Worm (Caenorhabditis elegans) whole organism, young adult: ENCODE data around the gene rga-1.

Experiments used
- B0035.1 ChIP-seq: sonication (generic microtip); optimal IDR thresholded peaks from 2 replicates; lab custom pipeline; 2016; ENCODE audit warnings: missing genetic modification characterization, mild to moderate bottlenecking, missing compliant biosample characterization, missing genotype, missing genetic modification reagents
- B0261.1 ChIP-seq: sonication (generic microtip); optimal IDR thresholded peaks from 2 replicates; lab custom pipeline; 2016; ENCODE audit warnings: mild to moderate bottlenecking, missing genetic modification characterization, moderate library complexity, missing compliant biosample characterization
- B0336.3 ChIP-seq: fragments of 200-800 bp; sonication (Bioruptor generic); IDR thresholded peaks from 2 replicates; pipeline ENCODE4 v1.3.6; 2022; ENCODE audit warnings: missing genetic modification characterization, missing compliant biosample characterization
- F23B12.7 ChIP-seq: sonication (generic microtip); optimal IDR thresholded peaks from 2 replicates; lab custom pipeline; 2017; ENCODE audit warnings: missing genetic modification characterization, mild to moderate bottlenecking, missing compliant biosample characterization, antibody characterized with exemption, moderate library complexity; ENCODE audit not compliant: insufficient read depth
- ZK185.1 ChIP-seq: sonication (generic microtip); optimal IDR thresholded peaks from 2 replicates; lab custom pipeline; 2016; ENCODE audit warnings: mild to moderate bottlenecking, missing genetic modification characterization, missing compliant biosample characterization; ENCODE audit not compliant: poor library complexity, severe bottlenecking
- ama-1 ChIP-seq, 3 experiments: fragments of 150-350 bp in 1 of 3; sonication (generic microtip) in 2 of 3; optimal IDR thresholded peaks; 2 replicates each; lab custom pipeline; 2014 to 2018; ENCODE audit warnings: missing biosample characterization in 2 of 3, missing genetic modification characterization in 2 of 3, missing genetic modification reagents in 2 of 3
- attf-5 ChIP-seq: fragments of 200-800 bp; sonication (Bioruptor generic); optimal IDR thresholded peaks from 2 replicates; lab custom pipeline; 2018; ENCODE audit warnings: mild to moderate bottlenecking, missing genetic modification characterization, missing compliant biosample characterization
- ceh-100 ChIP-seq: fragments of 200-800 bp; sonication (Bioruptor generic); IDR thresholded peaks from 2 replicates; pipeline ENCODE4 v1.3.6; 2022; ENCODE audit warnings: missing genetic modification reagents, missing genetic modification characterization, missing compliant biosample characterization
- ceh-27 ChIP-seq: fragments of 200-800 bp; sonication (Bioruptor generic); optimal IDR thresholded peaks from 2 replicates; lab custom pipeline; 2018; ENCODE audit warnings: mild to moderate bottlenecking, missing genetic modification characterization, moderate library complexity, missing compliant biosample characterization
- ceh-58 ChIP-seq: fragments of 200-800 bp; sonication (Bioruptor generic); IDR thresholded peaks from 2 replicates; pipeline ENCODE4 v1.3.6; 2022; ENCODE audit warnings: missing genetic modification characterization, missing compliant biosample characterization
- chd-7 ChIP-seq: sonication (generic microtip); optimal IDR thresholded peaks from 2 replicates; lab custom pipeline; 2016; ENCODE audit warnings: mild to moderate bottlenecking, missing genetic modification characterization, moderate library complexity, missing compliant biosample characterization
- die-1 ChIP-seq: sonication (generic microtip); optimal IDR thresholded peaks from 2 replicates; lab custom pipeline; 2016; ENCODE audit warnings: missing genotype, mild to moderate bottlenecking, missing genetic modification characterization, missing compliant biosample characterization
- dox-1 ChIP-seq: fragments of 200-800 bp; sonication (Bioruptor generic); IDR thresholded peaks from 2 replicates; pipeline ENCODE4 v1.3.6; 2022; ENCODE audit warnings: missing genetic modification reagents, missing genetic modification characterization, missing compliant biosample characterization
- dpl-1 ChIP-seq: fragments of 150-350 bp; optimal IDR thresholded peaks from 2 replicates; lab custom pipeline; 2014; ENCODE audit warnings: missing biosample characterization, missing genetic modification reagents, missing genetic modification characterization
- egrh-3 ChIP-seq: fragments of 200-800 bp; sonication (Bioruptor generic); IDR thresholded peaks from 2 replicates; pipeline ENCODE4 v1.3.6; 2022; ENCODE audit warnings: missing genetic modification reagents, missing genetic modification characterization, missing compliant biosample characterization
- hlh-26 ChIP-seq: fragments of 200-800 bp; sonication (Bioruptor generic); conservative IDR thresholded peaks from 2 replicates; pipeline ENCODE4 v1.3.6; 2022; ENCODE audit warnings: missing genetic modification reagents, missing genetic modification characterization, missing compliant biosample characterization
- hmg-1.2 ChIP-seq: fragments of 200-800 bp; sonication (Bioruptor generic); IDR thresholded peaks from 2 replicates; pipeline ENCODE4 v1.3.6; 2022; ENCODE audit warnings: missing genetic modification reagents, missing genetic modification characterization, missing compliant biosample characterization
- hsf-1 ChIP-seq: fragments of 200-800 bp; sonication (Bioruptor generic); IDR thresholded peaks from 2 replicates; pipeline ENCODE4 v1.3.6; 2022; ENCODE audit warnings: missing genetic modification reagents, missing genetic modification characterization, missing compliant biosample characterization
- lag-1 ChIP-seq: fragments of 200-800 bp; sonication (Bioruptor generic); IDR thresholded peaks from 2 replicates; pipeline ENCODE4 v1.3.6; 2022; ENCODE audit warnings: missing genetic modification reagents, missing genetic modification characterization, missing compliant biosample characterization
- let-526 ChIP-seq: fragments of 200-800 bp; sonication (Bioruptor generic); IDR thresholded peaks from 2 replicates; pipeline ENCODE4 v1.3.6; 2022; ENCODE audit warnings: missing genetic modification reagents, missing genetic modification characterization, missing compliant biosample characterization
- let-607 ChIP-seq, 2 experiments: fragments of 200-800 bp in 1 of 2; sonication (Bioruptor generic) in 1 of 2; sonication (generic microtip) in 1 of 2; optimal IDR thresholded peaks; 2 replicates each; lab custom pipeline; 2016 to 2018; ENCODE audit warnings: mild to moderate bottlenecking in 2 of 2, missing compliant biosample characterization in 2 of 2, missing genetic modification characterization in 2 of 2, moderate library complexity in 2 of 2, missing genotype in 1 of 2
- lin-26 ChIP-seq: fragments of 200-800 bp; sonication (Bioruptor generic); IDR thresholded peaks from 2 replicates; pipeline ENCODE4 v1.3.6; 2022; ENCODE audit warnings: missing genetic modification reagents, missing genetic modification characterization, missing compliant biosample characterization
- lin-35 ChIP-seq, 3 experiments: fragments of 150-350 bp in 2 of 3; sonication (generic microtip) in 1 of 3; optimal IDR thresholded peaks; 2 replicates each; lab custom pipeline; 2014 to 2018; ENCODE audit warnings: missing biosample characterization in 3 of 3, missing genetic modification characterization in 3 of 3, missing genetic modification reagents in 3 of 3
- lin-40 ChIP-seq: sonication (generic microtip); optimal IDR thresholded peaks from 2 replicates; lab custom pipeline; 2016; ENCODE audit warnings: missing genetic modification characterization, mild to moderate bottlenecking, missing compliant biosample characterization, missing genotype, missing genetic modification reagents
- lsl-1 ChIP-seq: fragments of 200-800 bp; sonication (Bioruptor generic); optimal IDR thresholded peaks from 2 replicates; lab custom pipeline; 2018; ENCODE audit warnings: mild to moderate bottlenecking, missing genetic modification characterization, moderate library complexity, missing compliant biosample characterization
- madf-10 ChIP-seq: sonication (generic microtip); optimal IDR thresholded peaks from 2 replicates; lab custom pipeline; 2016; ENCODE audit warnings: mild to moderate bottlenecking, missing genetic modification characterization, missing compliant biosample characterization
- madf-3 ChIP-seq: fragments of 200-800 bp; sonication (Bioruptor generic); IDR thresholded peaks from 2 replicates; pipeline ENCODE4 v1.3.6; 2022; ENCODE audit warnings: missing genetic modification reagents, missing genetic modification characterization, missing compliant biosample characterization
- madf-6 ChIP-seq: fragments of 200-800 bp; sonication (Bioruptor generic); IDR thresholded peaks from 2 replicates; pipeline ENCODE4 v1.3.6; 2022; ENCODE audit warnings: missing genetic modification reagents, missing genetic modification characterization, missing compliant biosample characterization
- madf-8 ChIP-seq: fragments of 200-800 bp; sonication (Bioruptor generic); conservative IDR thresholded peaks from 2 replicates; pipeline ENCODE4 v1.3.6; 2022; ENCODE audit warnings: missing genetic modification reagents, missing genetic modification characterization, missing compliant biosample characterization
- nhr-120 ChIP-seq: fragments of 200-800 bp; sonication (Bioruptor generic); IDR thresholded peaks from 2 replicates; pipeline ENCODE4 v1.3.6; 2022; ENCODE audit warnings: missing genetic modification characterization, missing compliant biosample characterization
- nhr-179 ChIP-seq: sonication (generic microtip); optimal IDR thresholded peaks from 2 replicates; lab custom pipeline; 2016; ENCODE audit warnings: mild to moderate bottlenecking, missing genetic modification characterization, missing compliant biosample characterization
- nhr-80 ChIP-seq: sonication (generic microtip); optimal IDR thresholded peaks from 2 replicates; lab custom pipeline; 2016; ENCODE audit warnings: missing genetic modification characterization, missing compliant biosample characterization
- pbrm-1 ChIP-seq: fragments of 200-800 bp; sonication (Bioruptor generic); IDR thresholded peaks from 2 replicates; pipeline ENCODE4 v1.3.6; 2022; ENCODE audit warnings: missing genetic modification reagents, missing genetic modification characterization, missing compliant biosample characterization
- rcor-1 ChIP-seq: fragments of 200-800 bp; sonication (Bioruptor generic); IDR thresholded peaks from 2 replicates; pipeline ENCODE4 v1.3.6; 2022; ENCODE audit warnings: missing genetic modification reagents, missing genetic modification characterization, missing compliant biosample characterization
- rec-8 ChIP-seq, 2 experiments: sonication (generic microtip); optimal IDR thresholded peaks; 2 replicates each; lab custom pipeline; 2016; ENCODE audit warnings: mild to moderate bottlenecking in 2 of 2, missing genetic modification characterization in 2 of 2, missing genetic modification reagents in 2 of 2, missing genotype in 2 of 2, missing biosample characterization in 1 of 2, missing compliant biosample characterization in 1 of 2, moderate library complexity in 1 of 2
- snpc-1.1 ChIP-seq: sonication (generic microtip); optimal IDR thresholded peaks from 2 replicates; lab custom pipeline; 2017; ENCODE audit warnings: missing genetic modification characterization, mild to moderate bottlenecking, missing compliant biosample characterization, antibody characterized with exemption, moderate library complexity, missing genotype, missing genetic modification reagents; ENCODE audit not compliant: insufficient read depth
- snpc-3.4 ChIP-seq: sonication (generic microtip); optimal IDR thresholded peaks from 2 replicates; lab custom pipeline; 2017; ENCODE audit warnings: missing genetic modification characterization, mild to moderate bottlenecking, missing compliant biosample characterization, antibody characterized with exemption, moderate library complexity, missing genotype, missing genetic modification reagents
- somi-1 ChIP-seq: fragments of 200-800 bp; sonication (Bioruptor generic); optimal IDR thresholded peaks from 2 replicates; lab custom pipeline; 2018; ENCODE audit warnings: mild to moderate bottlenecking, missing genetic modification characterization, missing compliant biosample characterization
- tbp1 ChIP-seq: fragments of 200-800 bp; sonication (Bioruptor generic); optimal IDR thresholded peaks from 2 replicates; lab custom pipeline; 2018; ENCODE audit warnings: mild to moderate bottlenecking, missing genetic modification characterization, missing compliant biosample characterization
- unc-130 ChIP-seq: sonication (generic microtip); optimal IDR thresholded peaks from 2 replicates; lab custom pipeline; 2016; ENCODE audit warnings: missing genetic modification reagents, missing genetic modification characterization, missing compliant biosample characterization
- zfh-2 ChIP-seq: fragments of 200-800 bp; sonication (Bioruptor generic); conservative IDR thresholded peaks from 2 replicates; pipeline ENCODE4 v1.3.6; 2022; ENCODE audit warnings: missing genetic modification reagents, missing genetic modification characterization, missing compliant biosample characterization

Gene rga-1

DNA sequence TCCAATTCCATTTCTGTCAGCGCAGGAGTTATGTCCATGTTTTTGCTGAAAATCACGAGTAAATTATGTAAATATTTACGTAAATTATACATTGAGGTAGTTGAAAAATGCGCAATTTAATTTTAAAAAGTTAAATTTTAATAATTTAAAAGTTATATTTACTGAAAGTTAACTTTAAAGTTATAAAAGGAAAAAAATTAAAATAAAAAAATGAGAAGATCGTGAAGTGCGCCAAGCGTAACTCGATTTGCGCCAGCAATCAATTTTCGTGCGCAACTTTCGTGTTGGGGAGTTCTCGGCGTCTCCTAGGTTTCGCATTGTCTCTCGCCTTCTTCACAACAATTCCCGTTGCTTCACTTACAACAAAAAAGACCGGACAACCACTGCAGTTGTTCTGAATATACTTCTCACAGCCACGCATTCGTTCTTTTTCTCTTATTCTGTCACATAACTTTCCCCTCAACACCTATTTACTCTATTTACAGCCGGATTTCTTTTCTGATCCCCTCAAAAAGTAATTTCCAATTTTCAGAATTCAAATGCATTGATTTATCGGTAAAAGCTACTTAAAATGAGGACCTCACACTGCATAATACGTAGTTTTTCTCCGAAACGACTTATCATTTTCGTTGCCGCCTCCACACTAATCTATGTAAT is 9.0 kb downstream of the rga-1 start, which contains the start of the genes metl-1 and W02B12.11 (continued):
- peak; percentile 55 for TF ChIP-seq nhr-80 (tag; lab: Kevin White, UChicago)
- peak in 1 of 2 experiments; percentile 28 for TF ChIP-seq rec-8 (tag; optimal IDR thresholded peaks at IDR 0.05; lab: Kevin White, UChicago)
- TF ChIP-seq unc-130 (GFP tag; lab: Kevin White, UChicago) = peak; percentile 8
- TF ChIP-seq pbrm-1 (GFP tag; lab: Robert Waterston, UW) = peak; percentile 90
- TF ChIP-seq B0336.3 (GFP tag; lab: Robert Waterston, UW) = peak; percentile 85
- peak; percentile 78 for TF ChIP-seq attf-5 (GFP tag; lab: Kevin White, UChicago)
- TF ChIP-seq B0035.1 (tag; lab: Kevin White, UChicago) = peak; percentile 9
- peak; percentile 92 for TF ChIP-seq hmg-1.2
- no peak for TF ChIP-seq ama-1 (optimal IDR thresholded peaks at IDR 0.05; lab: Kevin White, UChicago)
- TF ChIP-seq ama-1 (GFP tag; optimal IDR thresholded peaks at IDR 0.05; lab: Kevin White, UChicago) = no peak
- peak; percentile 76 for TF ChIP-seq ceh-100 (GFP tag; lab: Robert Waterston, UW)
- peak; percentile 69; the same call in 1 of the 2 replicates for TF ChIP-seq zfh-2 (GFP tag; lab: Robert Waterston, UW)
- TF ChIP-seq lag-1 (GFP tag; lab: Robert Waterston, UW) = no peak
- no peak for TF ChIP-seq ceh-58 (GFP tag; lab: Robert Waterston, UW)
- TF ChIP-seq let-526 (GFP tag; lab: Robert Waterston, UW) = no peak
- TF ChIP-seq rcor-1 = peak; percentile 92
- TF ChIP-seq madf-3 (GFP tag; lab: Robert Waterston, UW) = peak; percentile 92
- TF ChIP-seq dpl-1 (GFP tag; lab: Kevin White, UChicago) = peak; percentile 29
- TF ChIP-seq nhr-179 (tag; lab: Kevin White, UChicago) = no peak
- peak; percentile 52 for TF ChIP-seq chd-7 (tag; lab: Kevin White, UChicago)
- TF ChIP-seq hsf-1 = peak; percentile 79
- TF ChIP-seq lin-26 = peak; percentile 59; the same call in 1 of the 2 replicates
- TF ChIP-seq tbp1 (GFP tag; lab: Kevin White, UChicago) = peak; percentile 68
- peak; percentile 39 for TF ChIP-seq snpc-1.1
- TF ChIP-seq egrh-3 (GFP tag; lab: Robert Waterston, UW) = no peak
- peak; percentile 89 for TF ChIP-seq dox-1 (GFP tag; lab: Robert Waterston, UW)
- TF ChIP-seq lin-40 = peak; percentile 88
- TF ChIP-seq madf-6 (GFP tag; lab: Robert Waterston, UW) = peak; percentile 91
- no peak for TF ChIP-seq nhr-120 (GFP tag; lab: Robert Waterston, UW)
- peak; percentile 50 for TF ChIP-seq madf-10 (tag; lab: Kevin White, UChicago)
- TF ChIP-seq B0261.1 (tag; lab: Kevin White, UChicago) = peak; percentile 3
- peak; percentile 67 for TF ChIP-seq madf-8
- peak; percentile 50 for TF ChIP-seq somi-1 (GFP tag; lab: Kevin White, UChicago)
- TF ChIP-seq hlh-26 (GFP tag; lab: Robert Waterston, UW) = no peak
- TF ChIP-seq F23B12.7 = peak; percentile 25
- TF ChIP-seq lin-35 (GFP tag; optimal IDR thresholded peaks at IDR 0.05; lab: Kevin White, UChicago) = peak in 2 of 3 experiments; percentile 53 to 82
- peak; percentile 43 for TF ChIP-seq ceh-27 (GFP tag; lab: Kevin White, UChicago)
- peak; percentile 33 for TF ChIP-seq die-1 (tag; lab: Kevin White, UChicago)
- peak; percentile 75 for TF ChIP-seq lsl-1
- peak; percentile 69 for TF ChIP-seq ZK185.1
- peak; percentile 41 for TF ChIP-seq snpc-3.4 (tag; lab: Kevin White, UChicago)
- TF ChIP-seq let-607 (tag; optimal IDR thresholded peaks at IDR 0.05; lab: Kevin White, UChicago) = peak in 1 of 2 experiments; percentile 57
